Worm (Caenorhabditis elegans): Measurements from ENCODE around the gene Y67H2A.10.

ce11 chrIV:13334287-13334686, 45.0 kb upstream of the Y67H2A.10 start:
- TF ChIP-seq ama-1 (optimal IDR thresholded peaks at IDR 0.05) (no peak), hmg-4 (GFP tag; optimal IDR thresholded peaks at IDR 0.05) (no peak), tbx-37 (GFP tag; conservative IDR thresholded peaks at IDR 0.05) (no peak), sea-1 (GFP tag; conservative IDR thresholded peaks at IDR 0.05) (no peak), flt-1 (GFP tag; IDR thresholded peaks at IDR 0.05) (no peak), hnd-1 (tag; optimal IDR thresholded peaks at IDR 0.05) (no peak), tra-4 (tag; optimal IDR thresholded peaks at IDR 0.05) (no peak), ceh-13 (GFP tag; optimal IDR thresholded peaks at IDR 0.05) (no peak), scrt-1 (GFP tag; IDR thresholded peaks at IDR 0.05) (no peak), hmbx-1 (tag; optimal IDR thresholded peaks at IDR 0.05) (no peak)
